Worm (Caenorhabditis elegans): ENCODE results near the gene ZK285.2.

The ZK285.2 gene

ce11 chrV:16046573-16046972 lies at the start of gene ZK285.2:
ZK285.2 (plus strand) TSS chrV:16046873.
- TF ChIP-seq ztf-29 (GFP tag; IDR thresholded peaks at IDR 0.05) (no peak), ref-1 (GFP tag; conservative IDR thresholded peaks at IDR 0.05) (no peak), ztf-23 (GFP tag; IDR thresholded peaks at IDR 0.05) (no peak), flt-1 (GFP tag; IDR thresholded peaks at IDR 0.05) (no peak), med-1 (GFP tag; optimal IDR thresholded peaks at IDR 0.05; ENCODE audit: insufficient read depth) (no peak), T22C8.4 (GFP tag; IDR thresholded peaks at IDR 0.05) (no peak), klf-2 (GFP tag; conservative IDR thresholded peaks at IDR 0.05) (no peak), tab-1 (GFP tag; IDR thresholded peaks at IDR 0.05) (no peak), cog-1 (tag; optimal IDR thresholded peaks at IDR 0.05) (no peak)

DNA sequence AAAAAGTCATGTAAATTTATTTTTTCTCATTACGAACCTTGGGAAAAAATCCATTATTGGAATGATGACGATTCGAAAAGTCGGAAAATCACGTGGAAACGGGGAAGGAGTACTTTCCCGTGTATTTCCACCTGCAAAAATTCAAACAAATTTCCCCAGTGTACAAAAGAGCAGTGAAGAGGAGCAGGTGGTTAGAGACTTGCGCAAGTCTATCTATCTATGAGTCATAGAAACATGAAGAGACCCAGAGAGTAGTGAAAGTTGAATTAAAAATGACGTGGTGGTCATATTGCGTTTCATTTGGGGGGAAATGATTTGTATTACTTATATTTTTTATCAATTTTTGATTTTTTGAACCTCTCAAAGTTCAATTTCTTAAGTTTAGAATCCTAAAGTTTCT lies 46.2 kb upstream of the ZK285.2 start, which contains the start of gene nhr-50:
Gene nhr-50, minus strand, starts transcription at position 199 of the 400 bp plus-strand sequence.
- no peak for TF ChIP-seq tab-1 (GFP tag; IDR thresholded peaks at IDR 0.05)
- no peak for TF ChIP-seq cog-1 (tag; optimal IDR thresholded peaks at IDR 0.05)
- TF ChIP-seq ztf-23 (GFP tag; IDR thresholded peaks at IDR 0.05) = no peak
- TF ChIP-seq ztf-29 (GFP tag; IDR thresholded peaks at IDR 0.05) = no peak
- no peak for TF ChIP-seq klf-2 (GFP tag; conservative IDR thresholded peaks at IDR 0.05)
- TF ChIP-seq flt-1 (GFP tag; IDR thresholded peaks at IDR 0.05) = no peak
- no peak for TF ChIP-seq ref-1 (GFP tag; conservative IDR thresholded peaks at IDR 0.05)
- no peak for TF ChIP-seq T22C8.4 (GFP tag; IDR thresholded peaks at IDR 0.05)
- no peak for TF ChIP-seq med-1 (GFP tag; optimal IDR thresholded peaks at IDR 0.05; ENCODE audit: insufficient read depth)

DNA sequence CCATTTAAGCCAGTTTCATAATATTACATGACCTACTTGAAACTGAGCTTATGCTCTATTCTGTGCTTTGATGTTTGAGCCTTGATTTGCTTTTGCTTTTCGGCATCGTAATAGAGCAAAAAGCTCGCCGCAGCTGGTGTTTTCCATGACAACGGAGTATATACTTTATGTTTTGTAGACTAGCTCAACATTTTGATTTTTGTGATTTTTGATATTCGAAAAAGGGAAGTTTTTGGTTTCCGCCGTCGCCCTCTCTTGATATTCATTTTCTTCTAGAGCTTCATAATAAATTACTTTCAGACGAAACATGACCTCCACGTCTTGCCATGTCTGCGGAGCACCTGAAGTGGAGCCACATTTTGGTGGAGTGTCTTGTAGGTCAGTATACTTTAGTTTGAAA lies 44.4 kb upstream of the ZK285.2 start, which contains the start of gene nhr-63:
Gene nhr-63, plus strand, starts transcription at position 301 of the 400 bp plus-strand sequence.
- TF ChIP-seq tab-1 (GFP tag; IDR thresholded peaks at IDR 0.05) = no peak
- no peak for TF ChIP-seq ztf-29 (GFP tag; IDR thresholded peaks at IDR 0.05)
- TF ChIP-seq med-1 (GFP tag; optimal IDR thresholded peaks at IDR 0.05; ENCODE audit: insufficient read depth) = no peak
- no peak for TF ChIP-seq flt-1 (GFP tag; IDR thresholded peaks at IDR 0.05)
- TF ChIP-seq klf-2 (GFP tag; conservative IDR thresholded peaks at IDR 0.05) = no peak
- no peak for TF ChIP-seq ztf-23 (GFP tag; IDR thresholded peaks at IDR 0.05)
- TF ChIP-seq T22C8.4 (GFP tag; IDR thresholded peaks at IDR 0.05) = no peak

DNA sequence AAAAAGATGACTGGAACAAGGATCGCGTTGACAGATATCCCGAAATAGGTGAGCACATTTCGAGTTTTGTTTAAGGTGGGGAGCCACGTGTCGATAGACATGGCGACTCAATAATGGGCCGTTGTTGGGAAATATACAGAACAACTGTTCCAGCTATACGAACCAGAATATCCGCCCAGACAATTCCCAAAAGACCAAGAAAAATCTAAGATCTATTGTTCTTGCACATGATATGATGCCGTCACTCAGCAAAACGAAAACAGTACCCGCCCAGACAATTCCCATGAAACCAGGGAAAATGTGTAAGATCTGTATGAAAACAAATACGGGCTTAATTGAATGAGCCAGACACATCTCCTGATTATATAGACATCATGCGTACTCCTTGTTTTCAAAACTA lies 39.2 kb upstream of the ZK285.2 start, which contains the start of gene str-231:
Gene str-231, minus strand, starts transcription at position 101 of the 400 bp plus-strand sequence.
- TF ChIP-seq med-1 (GFP tag; optimal IDR thresholded peaks at IDR 0.05; ENCODE audit: insufficient read depth) (no peak), ztf-29 (GFP tag; IDR thresholded peaks at IDR 0.05) (no peak), flt-1 (GFP tag; IDR thresholded peaks at IDR 0.05) (no peak), ztf-23 (GFP tag; IDR thresholded peaks at IDR 0.05) (no peak), cog-1 (tag; optimal IDR thresholded peaks at IDR 0.05) (no peak), T22C8.4 (GFP tag; IDR thresholded peaks at IDR 0.05) (no peak), ref-1 (GFP tag; conservative IDR thresholded peaks at IDR 0.05) (no peak), tab-1 (GFP tag; IDR thresholded peaks at IDR 0.05) (no peak), klf-2 (GFP tag; conservative IDR thresholded peaks at IDR 0.05) (no peak)

- TF ChIP-seq med-1 (GFP tag; optimal IDR thresholded peaks at IDR 0.05; ENCODE audit: insufficient read depth) (no peak), ref-1 (GFP tag; conservative IDR thresholded peaks at IDR 0.05) (no peak), flt-1 (GFP tag; IDR thresholded peaks at IDR 0.05) (no peak), ztf-29 (GFP tag; IDR thresholded peaks at IDR 0.05) (no peak), klf-2 (GFP tag; conservative IDR thresholded peaks at IDR 0.05) (no peak), tab-1 (GFP tag; IDR thresholded peaks at IDR 0.05) (no peak), T22C8.4 (GFP tag; IDR thresholded peaks at IDR 0.05) (no peak), ztf-23 (GFP tag; IDR thresholded peaks at IDR 0.05) (no peak), cog-1 (tag; optimal IDR thresholded peaks at IDR 0.05) (no peak)
Observed at ce11 chrV:16009564-16009963, 37.1 kb upstream of the ZK285.2 start, which contains the start of gene str-233. str-233 (minus strand) TSS chrV:16009664.

DNA sequence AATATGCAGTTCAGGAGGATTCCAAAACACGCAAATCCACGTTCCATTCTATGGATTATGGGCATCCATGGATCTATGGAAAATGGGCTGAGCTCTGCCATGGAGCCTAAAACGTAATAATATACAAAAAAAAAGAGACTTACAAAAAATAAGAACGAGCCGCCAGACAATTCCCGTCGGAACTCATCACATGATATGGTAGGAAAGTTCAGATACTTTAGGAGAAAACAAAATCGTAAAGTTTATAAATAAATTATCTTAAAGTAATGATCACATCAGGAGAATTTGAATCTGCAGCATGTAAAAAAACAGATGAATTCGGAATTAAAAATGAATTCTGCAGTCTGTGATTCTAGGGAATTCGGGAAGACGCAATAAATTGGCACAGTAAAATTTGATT lies 31.0 kb upstream of the ZK285.2 start, which contains the start of gene str-232:
Gene str-232, minus strand, starts transcription at position 101 of the 400 bp plus-strand sequence.
- TF ChIP-seq tab-1 (GFP tag; IDR thresholded peaks at IDR 0.05) = no peak
- no peak for TF ChIP-seq med-1 (GFP tag; optimal IDR thresholded peaks at IDR 0.05; ENCODE audit: insufficient read depth)
- no peak for TF ChIP-seq ztf-23 (GFP tag; IDR thresholded peaks at IDR 0.05)
- TF ChIP-seq cog-1 (tag; optimal IDR thresholded peaks at IDR 0.05) = no peak
- no peak for TF ChIP-seq ref-1 (GFP tag; conservative IDR thresholded peaks at IDR 0.05)
- no peak for TF ChIP-seq ztf-29 (GFP tag; IDR thresholded peaks at IDR 0.05)
- TF ChIP-seq T22C8.4 (GFP tag; IDR thresholded peaks at IDR 0.05) = no peak
- no peak for TF ChIP-seq klf-2 (GFP tag; conservative IDR thresholded peaks at IDR 0.05)
- TF ChIP-seq flt-1 (GFP tag; IDR thresholded peaks at IDR 0.05) = no peak

DNA sequence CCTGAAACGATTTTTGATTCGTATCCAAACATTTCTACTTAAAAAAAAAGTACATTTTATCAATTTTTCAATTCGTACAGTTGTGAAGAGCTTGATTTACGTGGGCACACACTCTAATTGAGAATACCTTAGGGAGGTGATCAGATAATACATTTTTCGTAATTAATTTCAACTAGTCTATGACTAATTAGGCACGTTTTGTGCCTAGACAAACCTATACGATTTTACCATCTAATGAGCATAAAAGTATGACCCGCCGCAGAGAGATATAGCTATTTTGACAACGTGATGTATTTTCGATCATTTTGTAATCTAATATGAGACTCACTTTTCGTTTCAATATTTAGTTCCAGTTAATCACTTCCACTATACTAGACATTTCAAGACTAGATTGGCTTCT lies 29.7 kb upstream of the ZK285.2 start:
- TF ChIP-seq med-1 (GFP tag; optimal IDR thresholded peaks at IDR 0.05; ENCODE audit: insufficient read depth) (no peak), ref-1 (GFP tag; conservative IDR thresholded peaks at IDR 0.05) (no peak), klf-2 (GFP tag; conservative IDR thresholded peaks at IDR 0.05) (no peak)

ce11 chrV:16017671-16018070 lies 29.0 kb upstream of the ZK285.2 start, which contains the start of gene srx-43:
srx-43 (plus strand) TSS chrV:16017971.
- TF ChIP-seq med-1 (GFP tag; optimal IDR thresholded peaks at IDR 0.05; ENCODE audit: insufficient read depth) = no peak
- TF ChIP-seq klf-2 (GFP tag; conservative IDR thresholded peaks at IDR 0.05) = no peak
- TF ChIP-seq ztf-23 (GFP tag; IDR thresholded peaks at IDR 0.05) = no peak
- no peak for TF ChIP-seq flt-1 (GFP tag; IDR thresholded peaks at IDR 0.05)
- no peak for TF ChIP-seq ztf-29 (GFP tag; IDR thresholded peaks at IDR 0.05)
- no peak for TF ChIP-seq tab-1 (GFP tag; IDR thresholded peaks at IDR 0.05)
- no peak for TF ChIP-seq T22C8.4 (GFP tag; IDR thresholded peaks at IDR 0.05)
- no peak for TF ChIP-seq cog-1 (tag; optimal IDR thresholded peaks at IDR 0.05)
- no peak for TF ChIP-seq ref-1 (GFP tag; conservative IDR thresholded peaks at IDR 0.05)

DNA sequence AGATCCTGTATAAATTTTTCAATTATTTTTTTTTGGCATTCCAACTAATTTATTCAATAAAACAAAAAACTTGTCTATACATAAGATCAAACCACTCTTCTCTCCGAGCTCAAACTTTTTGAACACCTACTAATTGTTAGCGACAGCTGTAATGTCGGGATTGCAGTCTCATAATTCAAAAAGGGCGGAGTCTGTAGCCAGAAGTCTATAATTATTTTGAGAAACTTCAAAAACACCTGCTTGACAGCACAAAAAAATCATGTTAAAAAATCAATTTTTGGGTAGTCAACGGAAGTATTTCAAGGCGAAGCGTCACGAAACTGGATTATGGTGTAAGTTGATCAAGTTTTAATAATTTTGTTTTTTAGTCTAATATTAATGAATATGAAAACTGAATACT lies 26.6 kb upstream of the ZK285.2 start, which contains the start of gene srx-44:
Gene srx-44, plus strand, starts transcription at position 301 of the 400 bp plus-strand sequence.
- TF ChIP-seq ztf-29 (GFP tag; IDR thresholded peaks at IDR 0.05) (no peak), klf-2 (GFP tag; conservative IDR thresholded peaks at IDR 0.05) (no peak), flt-1 (GFP tag; IDR thresholded peaks at IDR 0.05) (no peak), ref-1 (GFP tag; conservative IDR thresholded peaks at IDR 0.05) (no peak), T22C8.4 (GFP tag; IDR thresholded peaks at IDR 0.05) (no peak), ztf-23 (GFP tag; IDR thresholded peaks at IDR 0.05) (no peak), med-1 (GFP tag; optimal IDR thresholded peaks at IDR 0.05; ENCODE audit: insufficient read depth) (no peak), cog-1 (tag; optimal IDR thresholded peaks at IDR 0.05) (no peak), tab-1 (GFP tag; IDR thresholded peaks at IDR 0.05) (no peak)

Data from whole organism, midembryonic.